Worm (Caenorhabditis elegans) whole organism, L1 larva: ENCODE data around the gene nhr-277.
"Not testable (repeated sequence)": the region's sequence is repeated elsewhere in the genome, so short reads cannot be mapped to it uniquely, and the experiment has no call there.

Experiments
- aly-2 ChIP-seq: fragments of 150-350 bp; optimal IDR thresholded peaks from 2 replicates; lab custom pipeline; 2014; ENCODE audit warnings: missing biosample characterization, missing genetic modification characterization
- dpl-1 ChIP-seq, 3 experiments: fragments of 150-350 bp in 2 of 3; sonication (generic microtip) in 1 of 3; optimal IDR thresholded peaks; 2 replicates each; lab custom pipeline; 2014 to 2017; ENCODE audit warnings: missing biosample characterization in 3 of 3, missing genetic modification characterization in 3 of 3, missing genetic modification reagents in 3 of 3
- egl-13 ChIP-seq: sonication (generic microtip); optimal IDR thresholded peaks from 2 replicates; lab custom pipeline; 2016; ENCODE audit warnings: missing genotype, missing genetic modification reagents, missing genetic modification characterization, missing compliant biosample characterization
- fos-1 ChIP-seq: fragments of 150-350 bp; optimal IDR thresholded peaks from 2 replicates; lab custom pipeline; 2014; ENCODE audit warnings: missing biosample characterization, missing genetic modification characterization
- hlh-4 ChIP-seq: sonication (generic microtip); optimal IDR thresholded peaks from 2 replicates; lab custom pipeline; 2016; ENCODE audit warnings: mild to moderate bottlenecking, missing genetic modification characterization, missing compliant biosample characterization
- lin-13 ChIP-seq: fragments of 150-350 bp; optimal IDR thresholded peaks from 2 replicates; lab custom pipeline; 2014; ENCODE audit warnings: missing biosample characterization, missing genetic modification reagents, missing genetic modification characterization
- nhr-12 ChIP-seq: sonication (generic microtip); optimal IDR thresholded peaks from 2 replicates; lab custom pipeline; 2017; ENCODE audit warnings: missing biosample characterization, missing genetic modification characterization
- nhr-237 ChIP-seq: fragments of 150-350 bp; optimal IDR thresholded peaks from 2 replicates; lab custom pipeline; 2014; ENCODE audit warnings: missing biosample characterization, missing genetic modification characterization
- nhr-28 ChIP-seq: fragments of 150-350 bp; optimal IDR thresholded peaks from 2 replicates; lab custom pipeline; 2014; ENCODE audit warnings: missing biosample characterization, missing genetic modification characterization
- pqm-1 ChIP-seq: sonication (generic microtip); optimal IDR thresholded peaks from 3 replicates; lab custom pipeline; 2017; ENCODE audit warnings: missing biosample characterization, missing genetic modification characterization
- snpc-4 ChIP-seq: fragments of 150-350 bp; optimal IDR thresholded peaks from 2 replicates; lab custom pipeline; 2014; ENCODE audit warnings: missing biosample characterization, missing genetic modification characterization
- unc-62 ChIP-seq: fragments of 150-350 bp; optimal IDR thresholded peaks from 2 replicates; lab custom pipeline; 2014; ENCODE audit warnings: missing biosample characterization, missing genetic modification reagents, missing genetic modification characterization
- ztf-11 ChIP-seq, 2 experiments: sonication (generic microtip); optimal IDR thresholded peaks; 2 replicates each; lab custom pipeline; 2016 to 2017; ENCODE audit warnings: missing genetic modification characterization in 2 of 2, missing biosample characterization in 1 of 2, missing compliant biosample characterization in 1 of 2

DNA sequence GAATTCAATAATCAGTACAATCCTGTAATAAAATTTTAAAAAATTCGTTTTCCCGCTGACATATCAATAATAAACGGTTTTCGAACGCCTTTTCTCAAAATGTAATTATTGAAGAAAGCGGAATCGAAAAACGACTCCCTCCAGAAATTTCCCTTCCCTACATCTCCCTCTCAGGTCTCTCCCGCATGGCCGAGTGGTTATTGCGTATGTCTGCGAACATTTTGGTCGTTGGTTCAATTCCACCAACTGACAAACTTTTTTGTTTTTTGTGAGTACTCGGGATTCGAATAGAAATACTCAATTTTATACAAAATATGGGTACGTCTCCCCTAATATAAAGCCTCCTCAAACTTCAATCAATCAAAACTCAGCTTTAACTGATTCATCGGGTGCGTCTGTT is 2.8 kb upstream of the nhr-277 start:
- not testable (repeated sequence) for TF ChIP-seq fos-1 (tag; lab: Kevin White, UChicago); lin-13 (GFP tag; lab: Kevin White, UChicago); egl-13 (tag; lab: Kevin White, UChicago); pqm-1 (tag; lab: Kevin White, UChicago); aly-2; nhr-28 (tag; lab: Kevin White, UChicago); ztf-11 (tag; optimal IDR thresholded peaks at IDR 0.05; lab: Kevin White, UChicago); unc-62 (GFP tag; lab: Kevin White, UChicago); dpl-1 (GFP tag; optimal IDR thresholded peaks at IDR 0.05; lab: Kevin White, UChicago); nhr-12 (tag; lab: Kevin White, UChicago); hlh-4 (tag; lab: Kevin White, UChicago); snpc-4; nhr-237
